Fruit fly (Drosophila melanogaster) whole organism, wandering third instar larva: ENCODE data around the gene CG10561.

Experiments used
- Abd-B ChIP-seq: fragments of >200 bp; optimal IDR thresholded peaks from 2 replicates; lab custom pipeline; 2017; ENCODE audit warnings: missing biosample characterization, missing genetic modification characterization
- CG32264 ChIP-seq: fragments of 200-800 bp; sonication (Bioruptor generic); optimal IDR thresholded peaks from 2 replicates; lab custom pipeline; 2016; ENCODE audit warnings: missing biosample characterization, missing genetic modification characterization
- CG9705 ChIP-seq: fragments of 200-800 bp; sonication (Bioruptor generic); optimal IDR thresholded peaks from 2 replicates; lab custom pipeline; 2018; ENCODE audit warnings: missing biosample characterization, mild to moderate bottlenecking, missing genetic modification characterization
- CrebA ChIP-seq: fragments of 200-800 bp; sonication (Bioruptor generic); optimal IDR thresholded peaks from 2 replicates; lab custom pipeline; 2016; ENCODE audit warnings: missing biosample characterization, mild to moderate bottlenecking, missing genetic modification characterization, borderline replicate concordance
- Dfd ChIP-seq: fragments of >200 bp; optimal IDR thresholded peaks from 2 replicates; lab custom pipeline; 2017; ENCODE audit warnings: missing biosample characterization, missing genetic modification characterization
- Dif ChIP-seq: fragments of 200-275, 200-300 bp; sonication (Bioruptor generic); optimal IDR thresholded peaks from 2 replicates; lab custom pipeline; 2018; ENCODE audit warnings: missing biosample characterization, missing genetic modification characterization; ENCODE audit not compliant: partially characterized antibody
- GATAd ChIP-seq: sonication (Bioruptor generic); optimal IDR thresholded peaks from 2 replicates; lab custom pipeline; 2016; ENCODE audit warnings: missing biosample characterization, missing genetic modification characterization
- HLH106 ChIP-seq: fragments of 200-800 bp; optimal IDR thresholded peaks from 3 replicates; lab custom pipeline; 2019; ENCODE audit warnings: missing biosample characterization, mild to moderate bottlenecking, missing genetic modification characterization, moderate library complexity
- Hnf4 ChIP-seq: fragments of 200-800 bp; sonication (Bioruptor generic); optimal IDR thresholded peaks from 2 replicates; lab custom pipeline; 2016; ENCODE audit warnings: missing biosample characterization, mild to moderate bottlenecking, missing genetic modification characterization
- Hr78 ChIP-seq: fragments of >200 bp; optimal IDR thresholded peaks from 2 replicates; lab custom pipeline; 2017; ENCODE audit warnings: missing biosample characterization, missing genetic modification characterization
- Hr83 ChIP-seq: fragments of 200-300 bp; sonication (Bioruptor generic); optimal IDR thresholded peaks from 2 replicates; lab custom pipeline; 2016; ENCODE audit warnings: missing biosample characterization, mild to moderate bottlenecking, missing genetic modification characterization, moderate library complexity; ENCODE audit not compliant: poor library complexity, severe bottlenecking
- Jra ChIP-seq: sonication (Bioruptor generic); optimal IDR thresholded peaks from 2 replicates; lab custom pipeline; 2016; ENCODE audit warnings: missing biosample characterization, missing genetic modification characterization
- Mio ChIP-seq: sonication (Bioruptor generic); optimal IDR thresholded peaks from 2 replicates; lab custom pipeline; 2016; ENCODE audit warnings: missing biosample characterization, missing genetic modification characterization
- Myc ChIP-seq: fragments of >200 bp; optimal IDR thresholded peaks from 2 replicates; lab custom pipeline; 2017
- N ChIP-seq: fragments of >200 bp; optimal IDR thresholded peaks from 2 replicates; lab custom pipeline; 2018; ENCODE audit warnings: missing biosample characterization, missing external identifiers, missing genetic modification characterization
- OdsH ChIP-seq: fragments of 200-800 bp; sonication (Bioruptor generic); optimal IDR thresholded peaks from 2 replicates; lab custom pipeline; 2016; ENCODE audit warnings: missing biosample characterization, mild to moderate bottlenecking, missing genetic modification characterization
- Rel ChIP-seq, 2 experiments: fragments of 200-800 bp; sonication (Bioruptor generic) in 1 of 2; optimal IDR thresholded peaks; 2 replicates in 1 of 2; 3 replicates in 1 of 2; lab custom pipeline; 2016 to 2019; ENCODE audit warnings: mild to moderate bottlenecking in 2 of 2, missing biosample characterization in 2 of 2, missing genetic modification characterization in 2 of 2, moderate library complexity in 1 of 2
- Sp1 ChIP-seq: fragments of 200-800 bp; sonication (Bioruptor generic); optimal IDR thresholded peaks from 3 replicates; lab custom pipeline; 2019; ENCODE audit warnings: missing biosample characterization, mild to moderate bottlenecking, missing genetic modification characterization, moderate library complexity
- Vsx2 ChIP-seq: fragments of 200-300, 225-300 bp; sonication (Bioruptor generic); optimal IDR thresholded peaks from 2 replicates; lab custom pipeline; 2018; ENCODE audit warnings: missing biosample characterization, missing genetic modification characterization; ENCODE audit not compliant: partially characterized antibody
- br ChIP-seq: fragments of 200-800 bp; sonication (Bioruptor generic); optimal IDR thresholded peaks from 2 replicates; lab custom pipeline; 2016; ENCODE audit warnings: missing biosample characterization, missing genetic modification characterization
- brk ChIP-seq: fragments of 200-800 bp; sonication (Bioruptor generic); optimal IDR thresholded peaks from 2 replicates; lab custom pipeline; 2016; ENCODE audit warnings: missing biosample characterization, mild to moderate bottlenecking, missing genetic modification characterization
- dl ChIP-seq, 2 experiments: fragments of 175-275, 200-275 bp in 1 of 2; fragments of 200-275 bp in 1 of 2; sonication (Bioruptor generic); optimal IDR thresholded peaks; lab custom pipeline; 2018; ENCODE audit warnings: mild to moderate bottlenecking in 2 of 2, missing biosample characterization in 2 of 2, missing genetic modification characterization in 2 of 2, moderate library complexity in 2 of 2; ENCODE audit not compliant: partially characterized antibody in 2 of 2, insufficient read depth in 1 of 2
- dmrt93B ChIP-seq: fragments of 200-800 bp; sonication (Bioruptor generic); optimal IDR thresholded peaks from 2 replicates; lab custom pipeline; 2018; ENCODE audit warnings: missing biosample characterization, mild to moderate bottlenecking, missing genetic modification characterization
- dsf ChIP-seq: sonication (Bioruptor generic); optimal IDR thresholded peaks from 2 replicates; lab custom pipeline; 2016; ENCODE audit warnings: missing biosample characterization, missing genetic modification characterization, borderline replicate concordance
- ey ChIP-seq: fragments of 200-800 bp; sonication (Bioruptor generic); optimal IDR thresholded peaks from 2 replicates; lab custom pipeline; 2016; ENCODE audit warnings: missing biosample characterization, missing genetic modification characterization
- foxo ChIP-seq, 2 experiments: fragments of 200-800 bp; sonication (Bioruptor generic); optimal IDR thresholded peaks; 2 replicates in 1 of 2; 3 replicates in 1 of 2; lab custom pipeline; 2016 to 2017; ENCODE audit warnings: missing biosample characterization in 2 of 2, missing genetic modification characterization in 2 of 2
- fru ChIP-seq: fragments of 200-800 bp; sonication (Bioruptor generic); optimal IDR thresholded peaks from 3 replicates; lab custom pipeline; 2016; ENCODE audit warnings: missing biosample characterization, mild to moderate bottlenecking, missing genetic modification characterization
- h ChIP-seq: fragments of 200-800 bp; sonication (Bioruptor generic); optimal IDR thresholded peaks from 3 replicates; lab custom pipeline; 2016; ENCODE audit warnings: missing biosample characterization, mild to moderate bottlenecking, missing genetic modification characterization
- jim ChIP-seq: fragments of 175-275, 200-325 bp; sonication (Bioruptor generic); optimal IDR thresholded peaks from 2 replicates; lab custom pipeline; 2016; ENCODE audit warnings: missing biosample characterization, mild to moderate bottlenecking, missing genetic modification characterization
- lola ChIP-seq: fragments of >200 bp; optimal IDR thresholded peaks from 2 replicates; lab custom pipeline; 2017; ENCODE audit warnings: missing biosample characterization, missing genetic modification characterization
- pan ChIP-seq: fragments of >200 bp; optimal IDR thresholded peaks from 2 replicates; lab custom pipeline; 2017
- psq ChIP-seq: fragments of 200-800 bp; sonication (Bioruptor generic); optimal IDR thresholded peaks from 3 replicates; lab custom pipeline; 2017; ENCODE audit warnings: missing biosample characterization, mild to moderate bottlenecking, missing genetic modification characterization, moderate library complexity
- rgr ChIP-seq: fragments of 200-800 bp; sonication (Bioruptor generic); optimal IDR thresholded peaks from 3 replicates; lab custom pipeline; 2016; ENCODE audit warnings: missing biosample characterization, mild to moderate bottlenecking, missing genetic modification characterization
- sage ChIP-seq: fragments of 200-800 bp; sonication (Bioruptor generic); optimal IDR thresholded peaks from 2 replicates; lab custom pipeline; 2016; ENCODE audit warnings: missing biosample characterization, mild to moderate bottlenecking, missing genetic modification characterization
- sv ChIP-seq: fragments of 200-800 bp; sonication (Bioruptor generic); optimal IDR thresholded peaks from 3 replicates; lab custom pipeline; 2016; ENCODE audit warnings: missing biosample characterization, missing genetic modification characterization
- tai ChIP-seq: sonication (Bioruptor generic); optimal IDR thresholded peaks from 2 replicates; lab custom pipeline; 2016; ENCODE audit warnings: missing biosample characterization, missing genetic modification characterization
- usp ChIP-seq: fragments of >200 bp; optimal IDR thresholded peaks from 2 replicates; lab custom pipeline; 2017; ENCODE audit warnings: missing biosample characterization, missing genetic modification characterization
- woc ChIP-seq: sonication (Bioruptor generic); optimal IDR thresholded peaks from 2 replicates; lab custom pipeline; 2016; ENCODE audit warnings: missing biosample characterization, mild to moderate bottlenecking, missing genetic modification characterization

CG10561 gene

DNA sequence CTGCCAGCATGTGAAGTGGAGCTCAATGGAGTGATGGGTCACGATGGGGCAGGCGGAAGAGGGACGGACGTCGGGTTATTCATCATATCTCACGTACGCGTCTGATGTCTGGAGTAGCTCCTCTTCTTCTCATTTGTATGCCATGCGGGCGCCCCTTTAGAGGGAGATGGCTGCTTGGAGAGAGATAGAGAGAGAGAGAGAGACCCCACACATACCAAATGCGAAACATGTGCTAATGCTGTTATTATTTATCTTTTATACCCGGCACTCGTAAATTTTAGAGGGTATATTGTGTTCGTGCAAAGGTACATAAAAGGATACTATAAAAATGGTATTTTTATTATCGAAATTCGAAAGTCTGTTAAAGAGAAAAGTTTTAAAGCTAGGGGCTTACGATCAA lies 31.8 kb downstream of the CG10561 start:
- no peak for TF ChIP-seq jim
- TF ChIP-seq tai, result no peak
- no peak for TF ChIP-seq sv (GFP tag; lab: Kevin White, UChicago)
- no peak for TF ChIP-seq Jra (GFP tag; lab: Kevin White, UChicago)
- TF ChIP-seq psq (GFP tag; lab: Kevin White, UChicago), result peak; percentile 13
- peak; percentile 22 for TF ChIP-seq h (GFP tag; lab: Kevin White, UChicago)
- TF ChIP-seq woc, result peak; percentile 33
- TF ChIP-seq fru (GFP tag; lab: Kevin White, UChicago), result peak; percentile 21

DNA sequence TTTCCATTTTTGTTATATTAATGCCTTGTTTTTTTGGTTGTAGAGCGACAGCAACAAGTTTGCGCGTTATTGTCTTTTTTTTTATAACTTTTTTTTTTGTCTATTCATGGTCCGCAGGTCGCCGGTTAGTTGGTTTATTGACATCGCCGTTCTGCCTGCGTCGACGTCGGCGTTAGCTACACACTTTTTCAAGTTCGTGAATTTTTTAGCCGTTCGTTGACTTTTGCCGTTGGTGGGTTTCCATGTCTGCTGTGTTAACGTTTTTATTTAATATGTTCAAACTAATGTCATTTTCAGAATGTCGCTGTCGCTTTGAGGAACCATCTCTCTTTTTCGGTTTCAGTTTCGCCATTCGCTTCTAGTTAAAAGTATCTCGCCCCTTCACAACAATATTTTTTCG lies 32.4 kb downstream of the CG10561 start:
- TF ChIP-seq Hnf4 (GFP tag; lab: Kevin White, UChicago) (no peak), N (GFP tag; lab: Kevin White, UChicago) (no peak), CG9705 (GFP tag; lab: Kevin White, UChicago) (no peak), psq (GFP tag; lab: Kevin White, UChicago) (no peak), CG32264 (no peak), Hr78 (GFP tag; lab: Kevin White, UChicago) (no peak), dmrt93B (GFP tag; lab: Kevin White, UChicago) (no peak), Sp1 (GFP tag; lab: Kevin White, UChicago) (no peak), br (GFP tag; lab: Kevin White, UChicago) (no peak), lola (GFP tag; lab: Kevin White, UChicago) (no peak), Abd-B (GFP tag; lab: Kevin White, UChicago) (no peak), usp (no peak), CrebA (no peak)
- TF ChIP-seq, all 38 proteins: peak for 0

DNA sequence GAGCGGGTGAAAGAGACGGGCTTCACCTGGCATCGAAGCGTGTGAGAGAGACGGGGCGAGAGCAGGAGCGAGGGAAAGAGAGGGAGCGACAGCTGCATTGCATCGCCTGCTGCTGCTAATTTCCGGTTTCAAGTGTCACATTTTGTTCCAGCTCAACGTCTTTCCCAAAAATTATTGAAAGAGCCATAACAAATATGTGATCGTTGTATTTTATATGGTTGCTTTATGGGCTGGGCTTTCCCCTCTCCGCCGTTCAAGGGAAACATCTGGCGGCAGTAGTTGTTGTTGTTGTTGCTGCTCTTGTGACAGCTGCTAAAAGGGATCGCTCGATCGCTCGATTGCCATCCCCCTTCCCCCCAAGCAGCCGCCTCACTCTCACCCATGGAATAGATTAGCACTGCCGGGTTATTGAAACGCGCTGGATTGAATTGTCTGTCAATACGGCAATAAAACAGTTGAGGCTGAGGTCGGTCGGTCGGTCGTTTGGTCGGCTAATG lies 40.7 kb downstream of the CG10561 start:
- TF ChIP-seq OdsH (GFP tag; lab: Kevin White, UChicago), result no peak
- TF ChIP-seq Hr83 (GFP tag; lab: Kevin White, UChicago), result peak; percentile 50
- no peak for TF ChIP-seq Sp1 (GFP tag; lab: Kevin White, UChicago)
- TF ChIP-seq Mio (GFP tag; lab: Kevin White, UChicago), result no peak
- TF ChIP-seq usp, result no peak
- TF ChIP-seq Vsx2, result no peak
- no peak for TF ChIP-seq foxo (GFP tag; optimal IDR thresholded peaks at IDR 0.05; lab: Kevin White, UChicago)
- no peak for TF ChIP-seq pan
- TF ChIP-seq dmrt93B (GFP tag; lab: Kevin White, UChicago), result no peak
- no peak for TF ChIP-seq Dfd
- no peak for TF ChIP-seq Jra (GFP tag; lab: Kevin White, UChicago)
- no peak for TF ChIP-seq sage (GFP tag; lab: Kevin White, UChicago)
- no peak for TF ChIP-seq tai
- no peak for TF ChIP-seq lola (GFP tag; lab: Kevin White, UChicago)
- TF ChIP-seq Hnf4 (GFP tag; lab: Kevin White, UChicago), result no peak
- TF ChIP-seq HLH106, result no peak
- peak; percentile 40 for TF ChIP-seq woc
- no peak for TF ChIP-seq N (GFP tag; lab: Kevin White, UChicago)
- no peak for TF ChIP-seq Myc (lab: Kevin White, UChicago)
- no peak for TF ChIP-seq fru (GFP tag; lab: Kevin White, UChicago)
- no peak for TF ChIP-seq Hr78 (GFP tag; lab: Kevin White, UChicago)
- no peak for TF ChIP-seq ey
- no peak for TF ChIP-seq Abd-B (GFP tag; lab: Kevin White, UChicago)
- no peak for TF ChIP-seq Rel (GFP tag; optimal IDR thresholded peaks at IDR 0.05; lab: Kevin White, UChicago)
- peak; percentile 66 for TF ChIP-seq Rel (tag; optimal IDR thresholded peaks at IDR 0.05; lab: Kevin White, UChicago)
- no peak for TF ChIP-seq sv (GFP tag; lab: Kevin White, UChicago)
- TF ChIP-seq rgr (GFP tag; lab: Kevin White, UChicago), result no peak
- TF ChIP-seq psq (GFP tag; lab: Kevin White, UChicago), result peak; percentile 26
- no peak for TF ChIP-seq brk (GFP tag; lab: Kevin White, UChicago)
- TF ChIP-seq br (GFP tag; lab: Kevin White, UChicago), result no peak
- peak; percentile 6 for TF ChIP-seq jim
- peak; percentile 43 for TF ChIP-seq h (GFP tag; lab: Kevin White, UChicago)
- TF ChIP-seq dl (GFP tag; optimal IDR thresholded peaks at IDR 0.05; lab: Kevin White, UChicago; ENCODE audit: insufficient read depth in 1 of 2, partially characterized antibody in 2 of 2), result peak in 1 of 2 experiments; percentile 12
- TF ChIP-seq dsf, result no peak
- TF ChIP-seq CrebA, result no peak
- no peak for TF ChIP-seq CG32264
- no peak for TF ChIP-seq GATAd (GFP tag; lab: Kevin White, UChicago)
- TF ChIP-seq CG9705 (GFP tag; lab: Kevin White, UChicago), result no peak
- no peak for TF ChIP-seq Dif (GFP tag; lab: Kevin White, UChicago)
